Worm (Caenorhabditis elegans) whole organism, young adult: Measurements from ENCODE around the gene F53B3.5.

Source experiments
- B0035.1 ChIP-seq: sonication (generic microtip); optimal IDR thresholded peaks from 2 replicates; lab custom pipeline; 2016; ENCODE audit warnings: missing genetic modification characterization, mild to moderate bottlenecking, missing compliant biosample characterization, missing genotype, missing genetic modification reagents
- B0336.3 ChIP-seq: fragments of 200-800 bp; sonication (Bioruptor generic); IDR thresholded peaks from 2 replicates; pipeline ENCODE4 v1.3.6; 2022; ENCODE audit warnings: missing genetic modification characterization, missing compliant biosample characterization
- F10E7.11 ChIP-seq: sonication (generic microtip); optimal IDR thresholded peaks from 2 replicates; lab custom pipeline; 2017; ENCODE audit warnings: mild to moderate bottlenecking, missing genetic modification characterization, moderate library complexity, missing compliant biosample characterization
- F33H1.4 ChIP-seq: fragments of 200-800 bp; sonication (Bioruptor generic); IDR thresholded peaks from 2 replicates; pipeline ENCODE4 v1.3.6; 2022; ENCODE audit warnings: missing genetic modification reagents, missing genetic modification characterization, missing compliant biosample characterization
- F49E8.2 ChIP-seq: sonication (generic microtip); optimal IDR thresholded peaks from 3 replicates; lab custom pipeline; 2017; ENCODE audit warnings: missing genetic modification characterization, mild to moderate bottlenecking, missing compliant biosample characterization, antibody characterized with exemption, moderate library complexity; ENCODE audit not compliant: insufficient read depth
- F52B5.7 ChIP-seq: sonication (generic microtip); optimal IDR thresholded peaks from 2 replicates; lab custom pipeline; 2016; ENCODE audit warnings: mild to moderate bottlenecking, missing genetic modification characterization, missing compliant biosample characterization
- F55B11.4 ChIP-seq: sonication (generic microtip); optimal IDR thresholded peaks from 2 replicates; lab custom pipeline; 2016; ENCODE audit warnings: missing compliant biosample characterization, missing genetic modification characterization, borderline replicate concordance; ENCODE audit not compliant: insufficient read depth
- F57A8.1 ChIP-seq: fragments of 200-800 bp; sonication (Bioruptor generic); optimal IDR thresholded peaks from 2 replicates; lab custom pipeline; 2018; ENCODE audit warnings: mild to moderate bottlenecking, missing genetic modification characterization, moderate library complexity, missing compliant biosample characterization
- F57C9.4 ChIP-seq: sonication (generic microtip); optimal IDR thresholded peaks from 2 replicates; lab custom pipeline; 2017; ENCODE audit warnings: mild to moderate bottlenecking, missing genetic modification characterization, missing compliant biosample characterization
- K12H6.12 ChIP-seq: fragments of 200-800 bp; sonication (Bioruptor generic); optimal IDR thresholded peaks from 2 replicates; lab custom pipeline; 2018; ENCODE audit warnings: mild to moderate bottlenecking, missing genetic modification characterization, missing compliant biosample characterization
- Y53G8AR.9 ChIP-seq: fragments of 200-800 bp; sonication (Bioruptor generic); conservative IDR thresholded peaks from 2 replicates; pipeline ENCODE4 v1.3.6; 2022; ENCODE audit warnings: missing genetic modification reagents, missing genetic modification characterization, missing compliant biosample characterization
- ama-1 ChIP-seq, 3 experiments: fragments of 150-350 bp in 1 of 3; sonication (generic microtip) in 2 of 3; optimal IDR thresholded peaks; 2 replicates each; lab custom pipeline; 2014 to 2018; ENCODE audit warnings: missing biosample characterization in 2 of 3, missing genetic modification characterization in 2 of 3, missing genetic modification reagents in 2 of 3
- dox-1 ChIP-seq: fragments of 200-800 bp; sonication (Bioruptor generic); IDR thresholded peaks from 2 replicates; pipeline ENCODE4 v1.3.6; 2022; ENCODE audit warnings: missing genetic modification reagents, missing genetic modification characterization, missing compliant biosample characterization
- efl-1 ChIP-seq: fragments of 150-350 bp; optimal IDR thresholded peaks from 2 replicates; lab custom pipeline; 2014; ENCODE audit warnings: missing biosample characterization, missing genetic modification reagents, missing genetic modification characterization
- egrh-3 ChIP-seq: fragments of 200-800 bp; sonication (Bioruptor generic); IDR thresholded peaks from 2 replicates; pipeline ENCODE4 v1.3.6; 2022; ENCODE audit warnings: missing genetic modification reagents, missing genetic modification characterization, missing compliant biosample characterization
- ets-4 ChIP-seq: fragments of 200-800 bp; sonication (Bioruptor generic); optimal IDR thresholded peaks from 2 replicates; lab custom pipeline; 2018; ENCODE audit warnings: mild to moderate bottlenecking, missing genetic modification characterization, missing compliant biosample characterization
- gei-17 ChIP-seq: fragments of 200-800 bp; sonication (Bioruptor generic); optimal IDR thresholded peaks from 2 replicates; lab custom pipeline; 2018; ENCODE audit warnings: mild to moderate bottlenecking, missing genetic modification characterization, missing compliant biosample characterization
- hmg-1.2 ChIP-seq: fragments of 200-800 bp; sonication (Bioruptor generic); IDR thresholded peaks from 2 replicates; pipeline ENCODE4 v1.3.6; 2022; ENCODE audit warnings: missing genetic modification reagents, missing genetic modification characterization, missing compliant biosample characterization
- hsf-1 ChIP-seq: fragments of 200-800 bp; sonication (Bioruptor generic); IDR thresholded peaks from 2 replicates; pipeline ENCODE4 v1.3.6; 2022; ENCODE audit warnings: missing genetic modification reagents, missing genetic modification characterization, missing compliant biosample characterization
- lag-1 ChIP-seq: fragments of 200-800 bp; sonication (Bioruptor generic); IDR thresholded peaks from 2 replicates; pipeline ENCODE4 v1.3.6; 2022; ENCODE audit warnings: missing genetic modification reagents, missing genetic modification characterization, missing compliant biosample characterization
- madf-6 ChIP-seq: fragments of 200-800 bp; sonication (Bioruptor generic); IDR thresholded peaks from 2 replicates; pipeline ENCODE4 v1.3.6; 2022; ENCODE audit warnings: missing genetic modification reagents, missing genetic modification characterization, missing compliant biosample characterization
- nfya-1 ChIP-seq: sonication (generic microtip); optimal IDR thresholded peaks from 2 replicates; lab custom pipeline; 2017; ENCODE audit warnings: antibody characterized with exemption, missing compliant biosample characterization, missing genetic modification characterization, borderline replicate concordance; ENCODE audit not compliant: insufficient read depth
- nfya-2 ChIP-seq: fragments of 200-800 bp; sonication (Bioruptor generic); IDR thresholded peaks from 2 replicates; pipeline ENCODE4 v1.3.6; 2022; ENCODE audit warnings: missing genetic modification reagents, missing genetic modification characterization, missing compliant biosample characterization
- nhr-120 ChIP-seq: fragments of 200-800 bp; sonication (Bioruptor generic); IDR thresholded peaks from 2 replicates; pipeline ENCODE4 v1.3.6; 2022; ENCODE audit warnings: missing genetic modification characterization, missing compliant biosample characterization
- nhr-27 ChIP-seq: fragments of 200-800 bp; sonication (Bioruptor generic); optimal IDR thresholded peaks from 2 replicates; lab custom pipeline; 2018; ENCODE audit warnings: mild to moderate bottlenecking, missing genetic modification characterization, moderate library complexity, missing compliant biosample characterization
- rec-8 ChIP-seq, 2 experiments: sonication (generic microtip); optimal IDR thresholded peaks; 2 replicates each; lab custom pipeline; 2016; ENCODE audit warnings: mild to moderate bottlenecking in 2 of 2, missing genetic modification characterization in 2 of 2, missing genetic modification reagents in 2 of 2, missing genotype in 2 of 2, missing biosample characterization in 1 of 2, missing compliant biosample characterization in 1 of 2, moderate library complexity in 1 of 2
- rpc-1 ChIP-seq, 2 experiments: fragments of 150-350 bp in 1 of 2; sonication (generic microtip) in 1 of 2; optimal IDR thresholded peaks; 2 replicates each; lab custom pipeline; 2014 to 2018; ENCODE audit warnings: missing biosample characterization in 1 of 2, missing genetic modification characterization in 1 of 2, missing genetic modification reagents in 1 of 2, missing genotype in 1 of 2
- snpc-3.4 ChIP-seq: sonication (generic microtip); optimal IDR thresholded peaks from 2 replicates; lab custom pipeline; 2017; ENCODE audit warnings: missing genetic modification characterization, mild to moderate bottlenecking, missing compliant biosample characterization, antibody characterized with exemption, moderate library complexity, missing genotype, missing genetic modification reagents
- xnd-1 ChIP-seq: sonication (generic microtip); optimal IDR thresholded peaks from 2 replicates; lab custom pipeline; 2016; ENCODE audit warnings: missing genotype, missing genetic modification reagents, missing genetic modification characterization, missing compliant biosample characterization
- zfh-2 ChIP-seq: fragments of 200-800 bp; sonication (Bioruptor generic); conservative IDR thresholded peaks from 2 replicates; pipeline ENCODE4 v1.3.6; 2022; ENCODE audit warnings: missing genetic modification reagents, missing genetic modification characterization, missing compliant biosample characterization
- zim-3 ChIP-seq: sonication (generic microtip); optimal IDR thresholded peaks from 2 replicates; lab custom pipeline; 2017; ENCODE audit warnings: mild to moderate bottlenecking, missing genetic modification characterization, moderate library complexity, missing compliant biosample characterization

The F53B3.5 gene

ce11 chrX:2920456-2920855 lies 41.1 kb upstream of the F53B3.5 start (continued):
- TF ChIP-seq F49E8.2 (tag; lab: Kevin White, UChicago), result no peak
- TF ChIP-seq efl-1 (GFP tag; lab: Kevin White, UChicago), result no peak
- no peak for TF ChIP-seq hmg-1.2 (GFP tag; lab: Robert Waterston, UW)
- TF ChIP-seq F33H1.4 (GFP tag; lab: Robert Waterston, UW), result no peak
- TF ChIP-seq, all 124 proteins: peak for 0

ce11 chrX:2919488-2919887 lies 40.1 kb upstream of the F53B3.5 start:
- TF ChIP-seq rec-8 (tag; optimal IDR thresholded peaks at IDR 0.05; lab: Kevin White, UChicago) (no peak), nhr-27 (no peak), F10E7.11 (tag; lab: Kevin White, UChicago) (no peak), nfya-2 (GFP tag; lab: Robert Waterston, UW) (no peak), rpc-1 (optimal IDR thresholded peaks at IDR 0.05; lab: Kevin White, UChicago) (no peak), rpc-1 (tag; optimal IDR thresholded peaks at IDR 0.05; lab: Kevin White, UChicago) (no peak)

ce11 chrX:2912689-2913088 lies 33.3 kb upstream of the F53B3.5 start:
- TF ChIP-seq ama-1 (optimal IDR thresholded peaks at IDR 0.05; lab: Kevin White, UChicago) (no peak), ama-1 (GFP tag; optimal IDR thresholded peaks at IDR 0.05; lab: Kevin White, UChicago) (no peak), lag-1 (no peak), xnd-1 (tag; lab: Kevin White, UChicago) (no peak), B0035.1 (no peak), ets-4 (GFP tag; lab: Kevin White, UChicago) (no peak), dox-1 (GFP tag; lab: Robert Waterston, UW) (no peak), snpc-3.4 (tag; lab: Kevin White, UChicago) (no peak), nfya-1 (tag; lab: Kevin White, UChicago) (no peak), madf-6 (no peak), F55B11.4 (tag; lab: Kevin White, UChicago) (no peak), zfh-2 (GFP tag; lab: Robert Waterston, UW) (no peak), K12H6.12 (tag; lab: Kevin White, UChicago) (no peak), nhr-120 (GFP tag; lab: Robert Waterston, UW) (no peak)

ce11 chrX:2909227-2909626 lies 29.8 kb upstream of the F53B3.5 start, which contains the start of gene nmy-1:
Gene nmy-1, plus strand, starts transcription at chrX:2909527.
- TF ChIP-seq zfh-2 (GFP tag; lab: Robert Waterston, UW) (peak; percentile 56; the same call in 1 of the 2 replicates), gei-17 (GFP tag; lab: Kevin White, UChicago) (no peak), madf-6 (no peak), hsf-1 (GFP tag; lab: Robert Waterston, UW) (no peak), Y53G8AR.9 (GFP tag; lab: Robert Waterston, UW) (no peak), F57C9.4 (tag; lab: Kevin White, UChicago) (no peak), F10E7.11 (tag; lab: Kevin White, UChicago) (no peak)
- TF ChIP-seq, all 124 proteins: peak for 1

- peak; percentile 90 for TF ChIP-seq zfh-2 (GFP tag; lab: Robert Waterston, UW)
- TF ChIP-seq madf-6, result no peak
- no peak for TF ChIP-seq nfya-1 (tag; lab: Kevin White, UChicago)
- peak; percentile 74; the same call in 1 of the 2 replicates for TF ChIP-seq egrh-3
- TF ChIP-seq F52B5.7, result no peak
- TF ChIP-seq ets-4 (GFP tag; lab: Kevin White, UChicago), result no peak
- TF ChIP-seq snpc-3.4 (tag; lab: Kevin White, UChicago), result no peak
- no peak for TF ChIP-seq zim-3 (tag; lab: Kevin White, UChicago)
- 0 out of 2 replicates have a peak, but pooled peaks have one; percentile 15 for TF ChIP-seq dox-1 (GFP tag; lab: Robert Waterston, UW)
- no peak for TF ChIP-seq F57A8.1 (GFP tag; lab: Kevin White, UChicago)
- no peak for TF ChIP-seq B0336.3 (GFP tag; lab: Robert Waterston, UW)
These were observed 28.0 kb upstream of the F53B3.5 start for ce11 chrX:2907296-2907873.
